Fruit fly (Drosophila melanogaster): Measurements from ENCODE around the gene AnxB10.

- no peak for TF ChIP-seq usp (GFP tag; optimal IDR thresholded peaks at IDR 0.05)
- no peak for TF ChIP-seq psq (optimal IDR thresholded peaks at IDR 0.05)
- TF ChIP-seq Dll (optimal IDR thresholded peaks at IDR 0.05): no peak
- no peak for TF ChIP-seq pan (optimal IDR thresholded peaks at IDR 0.05)
- TF ChIP-seq EcR (GFP tag; optimal IDR thresholded peaks at IDR 0.05): no peak
These were observed 32.6 kb downstream of the AnxB10 start, which contains the start of gene CG34332 for dm6 chrX:20140710-20141109.
